Worm (Caenorhabditis elegans): ENCODE data around the gene egrh-3.

- no peak for TF ChIP-seq bed-3 (GFP tag; optimal IDR thresholded peaks at IDR 0.05)
- no peak for TF ChIP-seq elt-3 (tag; optimal IDR thresholded peaks at IDR 0.05)
- no peak for TF ChIP-seq unc-62 (GFP tag; optimal IDR thresholded peaks at IDR 0.05)
- TF ChIP-seq ztf-11 (tag; optimal IDR thresholded peaks at IDR 0.05): no peak
- no peak for TF ChIP-seq nhr-237 (tag; optimal IDR thresholded peaks at IDR 0.05)
- no peak for TF ChIP-seq unc-120 (tag; optimal IDR thresholded peaks at IDR 0.05; ENCODE audit: poor library complexity, severe bottlenecking)
- no peak for TF ChIP-seq nhr-76 (tag; optimal IDR thresholded peaks at IDR 0.05)
Measured at ce11 chrIV:2678152-2678551, 10.4 kb downstream of the egrh-3 start.

Measured in whole organism, mixed stage, embryonic.